Worm (Caenorhabditis elegans) whole organism, L4/young adult: ENCODE results near the gene srh-276.

Source experiments
- W03F9.2 ChIP-seq: fragments of 150-350 bp; optimal IDR thresholded peaks from 2 replicates; lab custom pipeline; 2014; ENCODE audit warnings: missing biosample characterization, missing genetic modification characterization
- him-1 ChIP-seq: sonication (generic microtip); optimal IDR thresholded peaks from 2 replicates; lab custom pipeline; 2016; ENCODE audit warnings: missing genotype, missing genetic modification reagents, missing genetic modification characterization, missing compliant biosample characterization

- no peak for TF ChIP-seq W03F9.2
- no peak for TF ChIP-seq him-1
Measured at ce11 chrV:15481374-15481773, 47.8 kb upstream of the srh-276 start, which contains the start of gene nhr-150.
